Worm (Caenorhabditis elegans) whole organism, L1 larva: ENCODE measurements around the gene lmd-3.
A peak's percentile ranks its signal among the peaks of the same experiment; 100 is the strongest.

Source experiments
- C04F5.9 ChIP-seq: sonication (generic microtip); optimal IDR thresholded peaks from 2 replicates; lab custom pipeline; 2016; ENCODE audit warnings: missing genetic modification characterization, missing compliant biosample characterization
- F16B12.6 ChIP-seq: fragments of 150-350 bp; optimal IDR thresholded peaks from 2 replicates; lab custom pipeline; 2014; ENCODE audit warnings: missing biosample characterization, missing genetic modification characterization
- aha-1 ChIP-seq: fragments of 150-350 bp; optimal IDR thresholded peaks from 2 replicates; lab custom pipeline; 2014; ENCODE audit warnings: missing biosample characterization, missing genetic modification characterization
- alr-1 ChIP-seq: fragments of 200-800 bp; sonication (Bioruptor generic); optimal IDR thresholded peaks from 2 replicates; lab custom pipeline; 2018; ENCODE audit warnings: borderline replicate concordance, mild to moderate bottlenecking, missing genetic modification characterization, missing compliant biosample characterization
- ama-1 ChIP-seq: fragments of 150-350 bp; optimal IDR thresholded peaks from 2 replicates; lab custom pipeline; 2014
- blmp-1 ChIP-seq: fragments of 150-350 bp; optimal IDR thresholded peaks from 2 replicates; lab custom pipeline; 2014; ENCODE audit warnings: missing biosample characterization, missing genetic modification characterization
- ceh-63 ChIP-seq: fragments of 200-800 bp; sonication (Bioruptor generic); optimal IDR thresholded peaks from 2 replicates; lab custom pipeline; 2018; ENCODE audit warnings: mild to moderate bottlenecking, missing genetic modification characterization, missing compliant biosample characterization
- ceh-90 ChIP-seq: sonication (generic microtip); optimal IDR thresholded peaks from 2 replicates; lab custom pipeline; 2016; ENCODE audit warnings: missing genetic modification characterization, missing compliant biosample characterization
- ces-1 ChIP-seq: fragments of 150-350 bp; optimal IDR thresholded peaks from 2 replicates; lab custom pipeline; 2014; ENCODE audit warnings: missing biosample characterization, missing genetic modification reagents, missing genetic modification characterization
- dsc-1 ChIP-seq: sonication (generic microtip); optimal IDR thresholded peaks from 2 replicates; lab custom pipeline; 2016; ENCODE audit warnings: mild to moderate bottlenecking, missing genetic modification characterization, missing compliant biosample characterization
- efl-1 ChIP-seq, 4 experiments: fragments of 150-350 bp; optimal IDR thresholded peaks in 3 of 4; peaks in 1 of 4; 1 replicate in 1 of 4; 2 replicates in 3 of 4; lab custom pipeline; 2014; ENCODE audit warnings: missing biosample characterization in 2 of 4, missing genetic modification characterization in 2 of 4, missing genetic modification reagents in 2 of 4
- efl-3 ChIP-seq: fragments of 200-800 bp; sonication (Bioruptor generic); optimal IDR thresholded peaks from 2 replicates; lab custom pipeline; 2018; ENCODE audit warnings: mild to moderate bottlenecking, missing genetic modification characterization, missing compliant biosample characterization
- egl-27 ChIP-seq, 2 experiments: fragments of 150-350 bp in 1 of 2; sonication (generic microtip); optimal IDR thresholded peaks; 3 replicates each; lab custom pipeline; 2017 to 2018; ENCODE audit warnings: missing biosample characterization in 2 of 2, missing genetic modification characterization in 2 of 2, missing genetic modification reagents in 2 of 2
- elt-2 ChIP-seq: sonication (generic microtip); optimal IDR thresholded peaks from 2 replicates; lab custom pipeline; 2016; ENCODE audit warnings: missing genetic modification characterization, mild to moderate bottlenecking, inconsistent platforms, missing compliant biosample characterization, missing genetic modification reagents
- elt-3 ChIP-seq, 6 experiments: fragments of 150-350 bp in 1 of 6; sonication (generic microtip); optimal IDR thresholded peaks; 2 replicates each; lab custom pipeline; 2017 to 2018; ENCODE audit warnings: missing biosample characterization in 6 of 6, missing genetic modification characterization in 6 of 6, inconsistent platforms in 1 of 6
- fkh-10 ChIP-seq: sonication (generic microtip); optimal IDR thresholded peaks from 2 replicates; lab custom pipeline; 2017; ENCODE audit warnings: missing biosample characterization, missing genetic modification reagents, missing genetic modification characterization
- fkh-8 ChIP-seq: sonication (generic microtip); optimal IDR thresholded peaks from 2 replicates; lab custom pipeline; 2016; ENCODE audit warnings: mild to moderate bottlenecking, missing genetic modification characterization, missing compliant biosample characterization
- grh-1 ChIP-seq: fragments of 200-800 bp; sonication (Bioruptor generic); IDR thresholded peaks from 2 replicates; pipeline ENCODE4 v1.3.6; 2022; ENCODE audit warnings: missing genetic modification reagents, missing genetic modification characterization, missing compliant biosample characterization
- hlh-17 ChIP-seq: fragments of 200-800 bp; sonication (Bioruptor generic); optimal IDR thresholded peaks from 2 replicates; lab custom pipeline; 2018; ENCODE audit warnings: missing genetic modification characterization, mild to moderate bottlenecking, missing compliant biosample characterization, moderate library complexity, borderline replicate concordance
- hpl-2 ChIP-seq: fragments of 150-350 bp; optimal IDR thresholded peaks from 2 replicates; lab custom pipeline; 2014; ENCODE audit warnings: missing biosample characterization, missing genetic modification reagents, missing genetic modification characterization
- irx-1 ChIP-seq: sonication (generic microtip); optimal IDR thresholded peaks from 2 replicates; lab custom pipeline; 2016; ENCODE audit warnings: missing genetic modification characterization, missing compliant biosample characterization
- lin-14 ChIP-seq: fragments of 200-800 bp; sonication (Bioruptor generic); optimal IDR thresholded peaks from 2 replicates; lab custom pipeline; 2018; ENCODE audit warnings: mild to moderate bottlenecking, missing genetic modification characterization, moderate library complexity, missing compliant biosample characterization
- lin-35 ChIP-seq, 2 experiments: fragments of 150-350 bp; optimal IDR thresholded peaks; 2 replicates each; lab custom pipeline; 2014; ENCODE audit warnings: missing biosample characterization in 2 of 2, missing genetic modification characterization in 2 of 2, missing genetic modification reagents in 2 of 2
- lsy-2 ChIP-seq, 2 experiments: fragments of 150-350 bp; optimal IDR thresholded peaks; 2 replicates each; lab custom pipeline; 2014; ENCODE audit warnings: missing biosample characterization in 2 of 2, missing genetic modification characterization in 2 of 2
- mdl-1 ChIP-seq, 2 experiments: fragments of 150-350 bp; optimal IDR thresholded peaks; 2 replicates each; lab custom pipeline; 2014 to 2017; ENCODE audit warnings: missing biosample characterization in 2 of 2, missing genetic modification characterization in 2 of 2, inconsistent platforms in 1 of 2
- mef-2 ChIP-seq: fragments of 150-350 bp; optimal IDR thresholded peaks from 2 replicates; lab custom pipeline; 2014; ENCODE audit warnings: missing biosample characterization, missing genetic modification characterization
- mep-1 ChIP-seq: fragments of 150-350 bp; optimal IDR thresholded peaks from 2 replicates; lab custom pipeline; 2014; ENCODE audit warnings: missing biosample characterization, missing genetic modification characterization
- nhr-11 ChIP-seq: fragments of 150-350 bp; optimal IDR thresholded peaks from 2 replicates; lab custom pipeline; 2014; ENCODE audit warnings: missing biosample characterization, missing genetic modification characterization
- nhr-20 ChIP-seq: sonication (generic microtip); optimal IDR thresholded peaks from 2 replicates; lab custom pipeline; 2016; ENCODE audit warnings: mild to moderate bottlenecking, missing genetic modification characterization, missing compliant biosample characterization
- nhr-47 ChIP-seq: sonication (generic microtip); optimal IDR thresholded peaks from 2 replicates; lab custom pipeline; 2016; ENCODE audit warnings: mild to moderate bottlenecking, missing genetic modification characterization, moderate library complexity, missing compliant biosample characterization
- nhr-84 ChIP-seq: sonication (generic microtip); optimal IDR thresholded peaks from 2 replicates; lab custom pipeline; 2017; ENCODE audit warnings: missing biosample characterization, missing genetic modification characterization
- nhr-85 ChIP-seq: sonication (generic microtip); peaks from one replicate; lab custom pipeline; 2016; ENCODE audit warnings: missing genetic modification characterization, inconsistent platforms, missing compliant biosample characterization
- rnt-1 ChIP-seq: sonication (generic microtip); optimal IDR thresholded peaks from 2 replicates; lab custom pipeline; 2016; ENCODE audit warnings: mild to moderate bottlenecking, missing genetic modification characterization, moderate library complexity, missing compliant biosample characterization
- skn-1 ChIP-seq: fragments of 150-350 bp; optimal IDR thresholded peaks from 2 replicates; lab custom pipeline; 2014; ENCODE audit warnings: missing biosample characterization, missing genetic modification characterization
- snpc-4 ChIP-seq: fragments of 150-350 bp; optimal IDR thresholded peaks from 2 replicates; lab custom pipeline; 2014; ENCODE audit warnings: missing biosample characterization, missing genetic modification characterization
- snu-23 ChIP-seq: sonication (generic microtip); optimal IDR thresholded peaks from 2 replicates; lab custom pipeline; 2016; ENCODE audit warnings: missing genetic modification characterization, missing compliant biosample characterization
- sox-4 ChIP-seq: sonication (generic microtip); optimal IDR thresholded peaks from 2 replicates; lab custom pipeline; 2016; ENCODE audit warnings: missing genetic modification characterization, missing compliant biosample characterization
- sup-37 ChIP-seq: fragments of 200-800 bp; sonication (Bioruptor generic); optimal IDR thresholded peaks from 2 replicates; lab custom pipeline; 2018; ENCODE audit warnings: mild to moderate bottlenecking, missing genetic modification characterization, missing compliant biosample characterization
- swsn-7 ChIP-seq: sonication (generic microtip); optimal IDR thresholded peaks from 2 replicates; lab custom pipeline; 2016; ENCODE audit warnings: missing genetic modification characterization, missing compliant biosample characterization
- tbx-2 ChIP-seq: sonication (generic microtip); optimal IDR thresholded peaks from 2 replicates; lab custom pipeline; 2016; ENCODE audit warnings: missing genetic modification characterization, missing compliant biosample characterization
- unc-130 ChIP-seq: fragments of 150-350 bp; optimal IDR thresholded peaks from 2 replicates; lab custom pipeline; 2017; ENCODE audit warnings: missing biosample characterization, missing genetic modification characterization, inconsistent platforms
- unc-62 ChIP-seq: fragments of 150-350 bp; optimal IDR thresholded peaks from 2 replicates; lab custom pipeline; 2014; ENCODE audit warnings: missing biosample characterization, missing genetic modification reagents, missing genetic modification characterization
- xbp-1 ChIP-seq: sonication (generic microtip); optimal IDR thresholded peaks from 2 replicates; lab custom pipeline; 2016; ENCODE audit warnings: missing genetic modification characterization, missing compliant biosample characterization
- zag-1 ChIP-seq: fragments of 150-350 bp; optimal IDR thresholded peaks from 2 replicates; lab custom pipeline; 2014; ENCODE audit warnings: missing biosample characterization, missing genetic modification characterization
- ztf-4 ChIP-seq: fragments of 150-350 bp; optimal IDR thresholded peaks from 2 replicates; lab custom pipeline; 2014; ENCODE audit warnings: missing biosample characterization, missing genetic modification characterization

The lmd-3 gene

ce11 chrV:8460306-8460705 is 15.7 kb upstream of the lmd-3 start, which contains the start of gene T23B12.6:
T23B12.6 (minus strand) TSS chrV:8460419.
- TF ChIP-seq elt-2 (peak; percentile 25), fkh-8 (tag; lab: Kevin White, UChicago) (no peak)

DNA sequence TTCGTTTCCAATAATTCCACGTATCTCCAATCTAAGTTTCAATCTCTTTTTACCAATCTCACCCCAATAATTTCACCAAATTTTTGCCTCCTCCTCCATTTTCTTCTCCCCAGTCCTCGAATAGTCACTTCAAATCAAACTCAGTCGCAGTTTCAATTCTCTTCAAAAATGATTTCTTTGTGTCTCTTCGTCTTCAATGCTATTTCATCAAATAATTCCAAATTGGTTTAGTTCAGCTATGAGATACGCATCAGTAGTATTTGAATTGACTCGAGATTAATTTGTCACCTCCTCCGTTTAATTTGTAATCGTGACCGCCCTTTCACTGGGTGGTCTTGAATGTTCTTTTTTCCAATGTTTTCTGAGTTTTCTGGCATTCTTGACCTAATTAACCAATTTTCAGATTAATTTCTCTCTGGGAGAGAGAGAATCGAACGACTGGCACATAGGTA is 10.4 kb upstream of the lmd-3 start, which contains the start of gene T23B12.11:
Gene T23B12.11 (plus strand): TSS at position 402 of the 452 bp plus-strand sequence.
- peak; percentile 40 for TF ChIP-seq snu-23 (GFP tag; lab: Kevin White, UChicago)
- TF ChIP-seq nhr-85 (tag; lab: Kevin White, UChicago): peak; percentile 93
- TF ChIP-seq nhr-20 (tag; lab: Kevin White, UChicago): peak; percentile 43
- TF ChIP-seq irx-1: peak; percentile 21
- TF ChIP-seq lin-14: peak; percentile 72
- peak; percentile 20 for TF ChIP-seq blmp-1 (tag; lab: Kevin White, UChicago)
- no peak for TF ChIP-seq rnt-1 (tag; lab: Kevin White, UChicago)
- TF ChIP-seq xbp-1 (tag; lab: Kevin White, UChicago): no peak
- TF ChIP-seq zag-1 (tag; lab: Kevin White, UChicago): no peak
- TF ChIP-seq ztf-4 (tag; lab: Kevin White, UChicago): no peak
- peak; percentile 10 for TF ChIP-seq tbx-2 (tag; lab: Kevin White, UChicago)
- TF ChIP-seq ceh-63 (GFP tag; lab: Kevin White, UChicago): no peak
- TF ChIP-seq aha-1 (tag; lab: Kevin White, UChicago): no peak
- TF ChIP-seq snpc-4: no peak
- peak; percentile 18 for TF ChIP-seq mep-1 (tag; lab: Kevin White, UChicago)

DNA sequence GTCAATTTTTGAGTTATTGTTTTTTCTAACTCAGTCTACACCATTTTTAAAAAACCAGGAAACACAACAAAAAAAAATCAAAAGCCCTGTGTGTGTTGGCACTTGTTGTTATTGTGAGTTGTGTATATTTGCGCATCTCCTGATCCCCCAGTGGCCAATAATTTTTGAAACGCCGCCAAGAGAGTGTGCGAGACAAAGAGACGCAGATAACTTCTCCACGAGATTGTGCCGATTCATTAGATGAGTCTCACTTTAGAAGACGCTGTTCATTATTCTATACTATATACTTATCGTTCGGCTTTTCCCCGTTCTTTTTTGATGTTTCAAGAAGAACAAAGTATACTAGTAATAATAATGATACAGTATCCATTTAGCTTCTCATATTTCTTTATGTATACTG is 6.1 kb upstream of the lmd-3 start:
- TF ChIP-seq grh-1 (GFP tag; lab: Robert Waterston, UW): no peak
- TF ChIP-seq ama-1: no peak
- TF ChIP-seq lin-14: peak; percentile 46
- no peak for TF ChIP-seq mep-1 (tag; lab: Kevin White, UChicago)
- no peak for TF ChIP-seq lsy-2 (tag; optimal IDR thresholded peaks at IDR 0.05; lab: Kevin White, UChicago)

DNA sequence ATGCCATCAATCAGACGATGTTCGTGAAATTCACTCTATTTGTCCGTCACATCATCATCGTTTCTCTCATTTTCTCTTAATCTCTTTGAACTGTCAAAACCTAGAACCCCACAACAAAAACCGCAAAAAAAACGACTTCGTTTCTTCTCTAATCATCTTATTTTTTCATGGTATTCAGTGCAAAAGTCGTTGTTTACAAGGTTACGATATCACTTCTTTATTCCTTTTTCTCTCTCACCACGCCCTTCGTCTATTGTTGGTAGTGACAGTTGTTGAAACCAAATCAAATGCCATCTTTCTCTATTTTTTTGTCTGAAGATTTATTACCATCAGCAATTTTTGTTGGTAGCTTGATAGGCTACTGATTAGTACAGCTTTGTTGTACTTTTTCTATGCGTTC is 4.6 kb upstream of the lmd-3 start:
- TF ChIP-seq sup-37 (GFP tag; lab: Kevin White, UChicago): no peak
- TF ChIP-seq ztf-4 (tag; lab: Kevin White, UChicago): no peak
- TF ChIP-seq alr-1: no peak
- TF ChIP-seq nhr-85 (tag; lab: Kevin White, UChicago): peak; percentile 86
- TF ChIP-seq lin-14: peak; percentile 65
- no peak for TF ChIP-seq mdl-1 (tag; optimal IDR thresholded peaks at IDR 0.05; lab: Kevin White, UChicago)
- peak; percentile 68 for TF ChIP-seq blmp-1 (tag; lab: Kevin White, UChicago)
- no peak for TF ChIP-seq fkh-8 (tag; lab: Kevin White, UChicago)
- peak; percentile 6 for TF ChIP-seq nhr-20 (tag; lab: Kevin White, UChicago)
- TF ChIP-seq hlh-17: no peak
- no peak for TF ChIP-seq sox-4 (tag; lab: Kevin White, UChicago)
- TF ChIP-seq dsc-1 (tag; lab: Kevin White, UChicago): no peak
- no peak for TF ChIP-seq unc-130 (tag; lab: Kevin White, UChicago)
- no peak for TF ChIP-seq fkh-10 (GFP tag; lab: Kevin White, UChicago)
- no peak for TF ChIP-seq nhr-11 (tag; lab: Kevin White, UChicago)
- TF ChIP-seq snpc-4: no peak
- no peak for TF ChIP-seq lin-35 (GFP tag; optimal IDR thresholded peaks at IDR 0.05; lab: Kevin White, UChicago)
- TF ChIP-seq efl-1 (optimal IDR thresholded peaks at IDR 0.05; lab: Kevin White, UChicago): no peak
- TF ChIP-seq efl-1 (GFP tag; optimal IDR thresholded peaks at IDR 0.05 in 1 of 2; lab: Kevin White, UChicago): peak in 1 of 2 experiments; percentile 83
- no peak for TF ChIP-seq mef-2
- no peak for TF ChIP-seq ces-1 (GFP tag; lab: Kevin White, UChicago)
- TF ChIP-seq F16B12.6 (tag; lab: Kevin White, UChicago): no peak
- TF ChIP-seq hpl-2 (GFP tag; lab: Kevin White, UChicago): no peak
- TF ChIP-seq nhr-84 (tag; lab: Kevin White, UChicago): no peak
- TF ChIP-seq swsn-7 (tag; lab: Kevin White, UChicago): no peak
- no peak for TF ChIP-seq ceh-90
- TF ChIP-seq efl-3 (GFP tag; lab: Kevin White, UChicago): no peak
- no peak for TF ChIP-seq unc-62
- no peak for TF ChIP-seq skn-1 (tag; lab: Kevin White, UChicago)
- TF ChIP-seq zag-1 (tag; lab: Kevin White, UChicago): no peak
- TF ChIP-seq nhr-47 (tag; lab: Kevin White, UChicago): no peak
- peak in 1 of 2 experiments; percentile 19 for TF ChIP-seq lsy-2 (tag; optimal IDR thresholded peaks at IDR 0.05; lab: Kevin White, UChicago)
- TF ChIP-seq egl-27 (tag; optimal IDR thresholded peaks at IDR 0.05; lab: Kevin White, UChicago): no peak
- no peak for TF ChIP-seq xbp-1 (tag; lab: Kevin White, UChicago)
- peak in 1 of 6 experiments; percentile 77 for TF ChIP-seq elt-3 (tag; optimal IDR thresholded peaks at IDR 0.05; lab: Kevin White, UChicago)
- TF ChIP-seq C04F5.9 (tag; lab: Kevin White, UChicago): no peak
- no peak for TF ChIP-seq irx-1
